Worm (Caenorhabditis elegans) whole organism, young adult: ENCODE data around the gene dpm-3.

Source experiments
- B0035.1 ChIP-seq: sonication (generic microtip); optimal IDR thresholded peaks from 2 replicates; lab custom pipeline; 2016; ENCODE audit warnings: missing genetic modification characterization, mild to moderate bottlenecking, missing compliant biosample characterization, missing genotype, missing genetic modification reagents
- B0261.1 ChIP-seq: sonication (generic microtip); optimal IDR thresholded peaks from 2 replicates; lab custom pipeline; 2016; ENCODE audit warnings: mild to moderate bottlenecking, missing genetic modification characterization, moderate library complexity, missing compliant biosample characterization
- B0336.3 ChIP-seq: fragments of 200-800 bp; sonication (Bioruptor generic); IDR thresholded peaks from 2 replicates; pipeline ENCODE4 v1.3.6; 2022; ENCODE audit warnings: missing genetic modification characterization, missing compliant biosample characterization
- F39B2.1 ChIP-seq: fragments of 200-800 bp; sonication (Bioruptor generic); IDR thresholded peaks from 2 replicates; pipeline ENCODE4 v1.3.6; 2022; ENCODE audit warnings: missing genetic modification reagents, missing genetic modification characterization, missing compliant biosample characterization
- K11D2.4 ChIP-seq: fragments of 200-800 bp; sonication (Bioruptor generic); IDR thresholded peaks from 2 replicates; pipeline ENCODE4 v1.3.6; 2022; ENCODE audit warnings: missing genetic modification reagents, missing genetic modification characterization, missing compliant biosample characterization
- K12H6.12 ChIP-seq: fragments of 200-800 bp; sonication (Bioruptor generic); optimal IDR thresholded peaks from 2 replicates; lab custom pipeline; 2018; ENCODE audit warnings: mild to moderate bottlenecking, missing genetic modification characterization, missing compliant biosample characterization
- Y53F4B.3 ChIP-seq: fragments of 200-800 bp; sonication (Bioruptor generic); IDR thresholded peaks from 2 replicates; pipeline ENCODE4 v1.3.6; 2022; ENCODE audit warnings: missing genetic modification reagents, missing genetic modification characterization, missing compliant biosample characterization
- akir-1 ChIP-seq: fragments of 200-800 bp; sonication (Bioruptor generic); optimal IDR thresholded peaks from 2 replicates; lab custom pipeline; 2018; ENCODE audit warnings: mild to moderate bottlenecking, missing genetic modification characterization, moderate library complexity, missing compliant biosample characterization
- aptf-2 ChIP-seq: fragments of 200-800 bp; sonication (Bioruptor generic); conservative IDR thresholded peaks from 2 replicates; pipeline ENCODE4 v1.3.6; 2022; ENCODE audit warnings: missing genetic modification reagents, missing genetic modification characterization, missing compliant biosample characterization
- athp-1 ChIP-seq: sonication (generic microtip); optimal IDR thresholded peaks from 2 replicates; lab custom pipeline; 2017; ENCODE audit warnings: mild to moderate bottlenecking, missing genetic modification characterization, missing compliant biosample characterization
- attf-5 ChIP-seq: fragments of 200-800 bp; sonication (Bioruptor generic); optimal IDR thresholded peaks from 2 replicates; lab custom pipeline; 2018; ENCODE audit warnings: mild to moderate bottlenecking, missing genetic modification characterization, missing compliant biosample characterization
- attf-6 ChIP-seq: fragments of 200-800 bp; sonication (Bioruptor generic); IDR thresholded peaks from 2 replicates; pipeline ENCODE4 v1.3.6; 2022; ENCODE audit warnings: missing genetic modification reagents, missing genetic modification characterization, missing compliant biosample characterization
- bed-2 ChIP-seq: fragments of 200-800 bp; sonication (Bioruptor generic); IDR thresholded peaks from 2 replicates; pipeline ENCODE4 v1.3.6; 2022; ENCODE audit warnings: missing genetic modification reagents, missing genetic modification characterization, missing compliant biosample characterization
- ccch-3 ChIP-seq: fragments of 200-800 bp; sonication (Bioruptor generic); optimal IDR thresholded peaks from 2 replicates; lab custom pipeline; 2018; ENCODE audit warnings: mild to moderate bottlenecking, missing genetic modification characterization, missing compliant biosample characterization
- cebp-1 ChIP-seq, 2 experiments: fragments of 200-800 bp in 1 of 2; sonication (Bioruptor generic) in 1 of 2; sonication (generic microtip) in 1 of 2; IDR thresholded peaks in 1 of 2; optimal IDR thresholded peaks in 1 of 2; 2 replicates each; pipeline versions ENCODE4 v1.3.6 to Lab custom; 2017 to 2022; ENCODE audit warnings: missing compliant biosample characterization in 2 of 2, missing genetic modification characterization in 2 of 2, mild to moderate bottlenecking in 1 of 2, missing genetic modification reagents in 1 of 2, moderate library complexity in 1 of 2
- ceh-27 ChIP-seq: fragments of 200-800 bp; sonication (Bioruptor generic); optimal IDR thresholded peaks from 2 replicates; lab custom pipeline; 2018; ENCODE audit warnings: mild to moderate bottlenecking, missing genetic modification characterization, moderate library complexity, missing compliant biosample characterization
- ceh-40 ChIP-seq: fragments of 200-800 bp; sonication (Bioruptor generic); IDR thresholded peaks from 2 replicates; pipeline ENCODE4 v1.3.6; 2022; ENCODE audit warnings: missing genetic modification characterization, missing compliant biosample characterization
- ceh-91 ChIP-seq: fragments of 200-800 bp; sonication (Bioruptor generic); IDR thresholded peaks from 2 replicates; pipeline ENCODE4 v1.3.6; 2022; ENCODE audit warnings: missing genetic modification reagents, missing genetic modification characterization, missing compliant biosample characterization
- chd-7 ChIP-seq: sonication (generic microtip); optimal IDR thresholded peaks from 2 replicates; lab custom pipeline; 2016; ENCODE audit warnings: mild to moderate bottlenecking, missing genetic modification characterization, moderate library complexity, missing compliant biosample characterization
- dox-1 ChIP-seq: fragments of 200-800 bp; sonication (Bioruptor generic); IDR thresholded peaks from 2 replicates; pipeline ENCODE4 v1.3.6; 2022; ENCODE audit warnings: missing genetic modification reagents, missing genetic modification characterization, missing compliant biosample characterization
- egl-18 ChIP-seq: fragments of 200-800 bp; sonication (Bioruptor generic); IDR thresholded peaks from 2 replicates; pipeline ENCODE4 v1.3.6; 2022; ENCODE audit warnings: missing genetic modification reagents, missing genetic modification characterization, missing compliant biosample characterization
- hmg-1.2 ChIP-seq: fragments of 200-800 bp; sonication (Bioruptor generic); IDR thresholded peaks from 2 replicates; pipeline ENCODE4 v1.3.6; 2022; ENCODE audit warnings: missing genetic modification reagents, missing genetic modification characterization, missing compliant biosample characterization
- hsf-1 ChIP-seq: fragments of 200-800 bp; sonication (Bioruptor generic); IDR thresholded peaks from 2 replicates; pipeline ENCODE4 v1.3.6; 2022; ENCODE audit warnings: missing genetic modification reagents, missing genetic modification characterization, missing compliant biosample characterization
- lin-26 ChIP-seq: fragments of 200-800 bp; sonication (Bioruptor generic); IDR thresholded peaks from 2 replicates; pipeline ENCODE4 v1.3.6; 2022; ENCODE audit warnings: missing genetic modification reagents, missing genetic modification characterization, missing compliant biosample characterization
- lin-40 ChIP-seq: sonication (generic microtip); optimal IDR thresholded peaks from 2 replicates; lab custom pipeline; 2016; ENCODE audit warnings: missing genetic modification characterization, mild to moderate bottlenecking, missing compliant biosample characterization, missing genotype, missing genetic modification reagents
- lin-54 ChIP-seq: fragments of 200-800 bp; sonication (Bioruptor generic); optimal IDR thresholded peaks from 2 replicates; lab custom pipeline; 2018; ENCODE audit warnings: mild to moderate bottlenecking, missing genetic modification characterization, missing compliant biosample characterization
- lir-1 ChIP-seq: fragments of 200-800 bp; sonication (Bioruptor generic); conservative IDR thresholded peaks from 2 replicates; pipeline ENCODE4 v1.3.6; 2022; ENCODE audit warnings: missing genetic modification reagents, missing genetic modification characterization, missing compliant biosample characterization
- lsy-27 ChIP-seq: sonication (generic microtip); optimal IDR thresholded peaks from 2 replicates; lab custom pipeline; 2017; ENCODE audit warnings: missing genetic modification characterization, mild to moderate bottlenecking, missing compliant biosample characterization, antibody characterized with exemption, missing genotype, borderline replicate concordance; ENCODE audit not compliant: insufficient read depth
- madf-3 ChIP-seq: fragments of 200-800 bp; sonication (Bioruptor generic); IDR thresholded peaks from 2 replicates; pipeline ENCODE4 v1.3.6; 2022; ENCODE audit warnings: missing genetic modification reagents, missing genetic modification characterization, missing compliant biosample characterization
- madf-6 ChIP-seq: fragments of 200-800 bp; sonication (Bioruptor generic); IDR thresholded peaks from 2 replicates; pipeline ENCODE4 v1.3.6; 2022; ENCODE audit warnings: missing genetic modification reagents, missing genetic modification characterization, missing compliant biosample characterization
- mcd-1 ChIP-seq: fragments of 200-800 bp; sonication (Bioruptor generic); IDR thresholded peaks from 2 replicates; pipeline ENCODE4 v1.3.6; 2022; ENCODE audit warnings: missing genetic modification reagents, missing genetic modification characterization, missing compliant biosample characterization
- mel-28 ChIP-seq: sonication (generic microtip); optimal IDR thresholded peaks from 2 replicates; lab custom pipeline; 2016; ENCODE audit warnings: borderline replicate concordance, mild to moderate bottlenecking, missing genetic modification characterization, missing compliant biosample characterization
- nhr-179 ChIP-seq: sonication (generic microtip); optimal IDR thresholded peaks from 2 replicates; lab custom pipeline; 2016; ENCODE audit warnings: mild to moderate bottlenecking, missing genetic modification characterization, missing compliant biosample characterization
- nhr-27 ChIP-seq: fragments of 200-800 bp; sonication (Bioruptor generic); optimal IDR thresholded peaks from 2 replicates; lab custom pipeline; 2018; ENCODE audit warnings: mild to moderate bottlenecking, missing genetic modification characterization, moderate library complexity, missing compliant biosample characterization
- nhr-80 ChIP-seq: sonication (generic microtip); optimal IDR thresholded peaks from 2 replicates; lab custom pipeline; 2016; ENCODE audit warnings: missing genetic modification characterization, missing compliant biosample characterization
- nhr-90 ChIP-seq: sonication (generic microtip); optimal IDR thresholded peaks from 2 replicates; lab custom pipeline; 2016; ENCODE audit warnings: missing genotype, mild to moderate bottlenecking, missing genetic modification characterization, missing compliant biosample characterization
- pha-4 ChIP-seq: fragments of 150-350 bp; sonication (generic microtip); optimal IDR thresholded peaks from 2 replicates; lab custom pipeline; 2014; ENCODE audit warnings: missing biosample characterization, missing genetic modification reagents, missing genetic modification characterization
- repo-1 ChIP-seq: sonication (generic microtip); optimal IDR thresholded peaks from 2 replicates; lab custom pipeline; 2017; ENCODE audit warnings: mild to moderate bottlenecking, missing genetic modification characterization, missing compliant biosample characterization
- snpc-1.1 ChIP-seq: sonication (generic microtip); optimal IDR thresholded peaks from 2 replicates; lab custom pipeline; 2017; ENCODE audit warnings: missing genetic modification characterization, mild to moderate bottlenecking, missing compliant biosample characterization, antibody characterized with exemption, moderate library complexity, missing genotype, missing genetic modification reagents; ENCODE audit not compliant: insufficient read depth
- snpc-4 ChIP-seq, 5 experiments: fragments of 150-350 bp in 1 of 5; sonication (generic microtip) in 4 of 5; optimal IDR thresholded peaks; 2 replicates each; lab custom pipeline; 2014 to 2018; ENCODE audit warnings: missing genetic modification characterization in 5 of 5, missing biosample characterization in 3 of 5, antibody characterized with exemption in 2 of 5, mild to moderate bottlenecking in 2 of 5, missing compliant biosample characterization in 2 of 5, missing genotype in 2 of 5, moderate library complexity in 2 of 5, missing genetic modification reagents in 1 of 5
- sptf-2 ChIP-seq: fragments of 200-800 bp; sonication (Bioruptor generic); optimal IDR thresholded peaks from 2 replicates; lab custom pipeline; 2018; ENCODE audit warnings: mild to moderate bottlenecking, missing genetic modification characterization, missing compliant biosample characterization
- tbp1 ChIP-seq: fragments of 200-800 bp; sonication (Bioruptor generic); optimal IDR thresholded peaks from 2 replicates; lab custom pipeline; 2018; ENCODE audit warnings: mild to moderate bottlenecking, missing genetic modification characterization, missing compliant biosample characterization
- tlf-1 ChIP-seq: fragments of 200-800 bp; sonication (Bioruptor generic); optimal IDR thresholded peaks from 2 replicates; lab custom pipeline; 2018; ENCODE audit warnings: mild to moderate bottlenecking, missing genetic modification characterization, missing compliant biosample characterization
- zfh-2 ChIP-seq: fragments of 200-800 bp; sonication (Bioruptor generic); conservative IDR thresholded peaks from 2 replicates; pipeline ENCODE4 v1.3.6; 2022; ENCODE audit warnings: missing genetic modification reagents, missing genetic modification characterization, missing compliant biosample characterization

dpm-3 gene

ce11 chrIV:12364964-12365363 is 26.4 kb upstream of the dpm-3 start:
- TF ChIP-seq K12H6.12: peak; percentile 67
- TF ChIP-seq ceh-91: no peak
- peak; percentile 53 for TF ChIP-seq hmg-1.2 (GFP tag; lab: Robert Waterston, UW)
- peak; percentile 48; the same call in 1 of the 2 replicates for TF ChIP-seq dox-1 (GFP tag; lab: Robert Waterston, UW)
- TF ChIP-seq cebp-1 (GFP tag; IDR thresholded peaks at IDR 0.05; lab: Robert Waterston, UW): 0 out of 2 replicates have a peak, but pooled peaks have one; percentile 22
- no peak for TF ChIP-seq cebp-1 (tag; optimal IDR thresholded peaks at IDR 0.05; lab: Kevin White, UChicago)
- 0 out of 2 replicates have a peak, but pooled peaks have one; percentile 31 for TF ChIP-seq mcd-1 (GFP tag; lab: Robert Waterston, UW)
- TF ChIP-seq Y53F4B.3 (GFP tag; lab: Robert Waterston, UW): no peak
- no peak for TF ChIP-seq snpc-4 (GFP tag; optimal IDR thresholded peaks at IDR 0.05; lab: Kevin White, UChicago)
- peak in 1 of 4 experiments; percentile 15 for TF ChIP-seq snpc-4 (tag; optimal IDR thresholded peaks at IDR 0.05; lab: Kevin White, UChicago)
- TF ChIP-seq zfh-2 (GFP tag; lab: Robert Waterston, UW): peak; percentile 71; the same call in 1 of the 2 replicates
- no peak for TF ChIP-seq sptf-2 (GFP tag; lab: Kevin White, UChicago)
- no peak for TF ChIP-seq tlf-1 (GFP tag; lab: Kevin White, UChicago)
- TF ChIP-seq, all 124 proteins: peak for 7

ce11 chrIV:12366571-12366970 is 24.8 kb upstream of the dpm-3 start:
- no peak for TF ChIP-seq tbp1 (GFP tag; lab: Kevin White, UChicago)
- TF ChIP-seq aptf-2 (GFP tag; lab: Robert Waterston, UW): no peak
- TF ChIP-seq B0336.3: no peak
- no peak for TF ChIP-seq chd-7
- TF ChIP-seq ceh-40 (GFP tag; lab: Robert Waterston, UW): no peak
- TF ChIP-seq B0035.1 (tag; lab: Kevin White, UChicago): no peak

- TF ChIP-seq repo-1 (tag; lab: Kevin White, UChicago): no peak
- TF ChIP-seq K11D2.4: no peak
- no peak for TF ChIP-seq ccch-3
- TF ChIP-seq B0261.1 (tag; lab: Kevin White, UChicago): no peak
- no peak for TF ChIP-seq bed-2 (GFP tag; lab: Robert Waterston, UW)
- no peak for TF ChIP-seq nhr-80
- TF ChIP-seq attf-6: peak; percentile 37; the same call in 1 of the 2 replicates
- TF ChIP-seq attf-5 (GFP tag; lab: Kevin White, UChicago): no peak
- TF ChIP-seq lin-26: no peak
- no peak for TF ChIP-seq F39B2.1
- no peak for TF ChIP-seq athp-1 (tag; lab: Kevin White, UChicago)
- TF ChIP-seq mel-28: no peak
- no peak for TF ChIP-seq ceh-91
- TF ChIP-seq nhr-90 (tag; lab: Kevin White, UChicago): no peak
- TF ChIP-seq ceh-27 (GFP tag; lab: Kevin White, UChicago): no peak
- no peak for TF ChIP-seq lsy-27 (tag; lab: Kevin White, UChicago)
- no peak for TF ChIP-seq lin-54
- TF ChIP-seq madf-6 (GFP tag; lab: Robert Waterston, UW): peak; percentile 47
- no peak for TF ChIP-seq lin-40 (tag; lab: Kevin White, UChicago)
- no peak for TF ChIP-seq hsf-1 (GFP tag; lab: Robert Waterston, UW)
- TF ChIP-seq snpc-1.1 (tag; lab: Kevin White, UChicago): no peak
- no peak for TF ChIP-seq akir-1 (GFP tag; lab: Kevin White, UChicago)
- no peak for TF ChIP-seq egl-18
- no peak for TF ChIP-seq pha-4
- no peak for TF ChIP-seq nhr-27 (tag; lab: Kevin White, UChicago)
- no peak for TF ChIP-seq tlf-1 (GFP tag; lab: Kevin White, UChicago)
- TF ChIP-seq madf-3 (GFP tag; lab: Robert Waterston, UW): peak; percentile 80; the same call in 1 of the 2 replicates
- no peak for TF ChIP-seq lir-1 (GFP tag; lab: Robert Waterston, UW)
- TF ChIP-seq nhr-179 (tag; lab: Kevin White, UChicago): no peak
- no peak for TF ChIP-seq K12H6.12
Measured at ce11 chrIV:12371340-12371739, 20.0 kb upstream of the dpm-3 start.
